Fruit fly (Drosophila melanogaster): Measurements from ENCODE around the gene gfzf.
A peak's percentile ranks its signal among the peaks of the same experiment; 100 is the strongest.

gfzf gene

dm6 chr3R:7108589-7109312, 42.0 kb downstream of the gfzf start (continued):
- TF ChIP-seq Eip78C (GFP tag) (peak; percentile 100), Ets96B (tag; optimal IDR thresholded peaks at IDR 0.05) (peak; percentile 96), Ets21C (GFP tag; optimal IDR thresholded peaks at IDR 0.05) (peak; percentile 94), topi (GFP tag; optimal IDR thresholded peaks at IDR 0.05) (peak; percentile 98), esn (GFP tag; optimal IDR thresholded peaks at IDR 0.05) (peak; percentile 98), CG7368 (GFP tag; optimal IDR thresholded peaks at IDR 0.05) (peak; percentile 92), CG15336 (GFP tag; IDR thresholded peaks at IDR 0.05) (no peak), CG6276 (GFP tag; optimal IDR thresholded peaks at IDR 0.05) (peak; percentile 96), Blimp-1 (GFP tag; optimal IDR thresholded peaks at IDR 0.05) (peak; percentile 94)

- TF ChIP-seq Ets96B (tag; optimal IDR thresholded peaks at IDR 0.05) (peak; percentile 12), Hr4 (GFP tag; optimal IDR thresholded peaks at IDR 0.05) (peak; percentile 38), spab (GFP tag; optimal IDR thresholded peaks at IDR 0.05) (no peak), CG8632 (GFP tag; optimal IDR thresholded peaks at IDR 0.05) (peak; percentile 1), lz (GFP tag; optimal IDR thresholded peaks at IDR 0.05) (no peak), ss (GFP tag; optimal IDR thresholded peaks at IDR 0.05) (no peak), CG6792 (GFP tag; optimal IDR thresholded peaks at IDR 0.05) (no peak), dsx (GFP tag; optimal IDR thresholded peaks at IDR 0.05; ENCODE audit: poor library complexity, severe bottlenecking) (peak; percentile 80), OdsH (GFP tag; optimal IDR thresholded peaks at IDR 0.05) (no peak), svp (GFP tag) (peak; percentile 75), Smox (GFP tag; optimal IDR thresholded peaks at IDR 0.05) (peak; percentile 6), CG1621 (tag; optimal IDR thresholded peaks at IDR 0.05) (peak; percentile 44), CG8319 (GFP tag; optimal IDR thresholded peaks at IDR 0.05) (no peak), Hr39 (GFP tag; optimal IDR thresholded peaks at IDR 0.05) (peak; percentile 19), salr (GFP tag; optimal IDR thresholded peaks at IDR 0.05) (no peak), CG6276 (GFP tag; optimal IDR thresholded peaks at IDR 0.05) (peak; percentile 11), esn (GFP tag; optimal IDR thresholded peaks at IDR 0.05) (peak; percentile 7), CG15336 (GFP tag; IDR thresholded peaks at IDR 0.05) (no peak), fkh (GFP tag; optimal IDR thresholded peaks at IDR 0.05) (peak; percentile 35), Sox14 (GFP tag; optimal IDR thresholded peaks at IDR 0.05) (no peak), CG7368 (GFP tag; optimal IDR thresholded peaks at IDR 0.05) (no peak), CG10631 (GFP tag; optimal IDR thresholded peaks at IDR 0.05) (peak; percentile 9), CG11294 (GFP tag; IDR thresholded peaks at IDR 0.05) (no peak), CG34406 (GFP tag; optimal IDR thresholded peaks at IDR 0.05) (no peak), Eip78C (GFP tag) (peak; percentile 80), Met (GFP tag; optimal IDR thresholded peaks at IDR 0.05) (peak; percentile 7), vri (GFP tag; optimal IDR thresholded peaks at IDR 0.05) (peak; percentile 38), CG3032 (tag; optimal IDR thresholded peaks at IDR 0.05) (peak; percentile 24), CG6854 (GFP tag; optimal IDR thresholded peaks at IDR 0.05) (no peak), Ets21C (GFP tag; optimal IDR thresholded peaks at IDR 0.05) (no peak), CG9139 (GFP tag; optimal IDR thresholded peaks at IDR 0.05) (no peak)
These were observed 42.8 kb downstream of the gfzf start for dm6 chr3R:7107713-7108588.

- TF ChIP-seq net (GFP tag; optimal IDR thresholded peaks at IDR 0.05) (no peak), ss (GFP tag; optimal IDR thresholded peaks at IDR 0.05) (no peak), CG10669 (GFP tag; optimal IDR thresholded peaks at IDR 0.05) (no peak), acj6 (GFP tag; optimal IDR thresholded peaks at IDR 0.05) (no peak), CG31627 (GFP tag; optimal IDR thresholded peaks at IDR 0.05) (no peak), vri (GFP tag; optimal IDR thresholded peaks at IDR 0.05) (no peak), CG3032 (tag; optimal IDR thresholded peaks at IDR 0.05) (no peak), Smox (GFP tag; optimal IDR thresholded peaks at IDR 0.05) (no peak), CG6854 (GFP tag; optimal IDR thresholded peaks at IDR 0.05) (no peak), Gug (GFP tag; IDR thresholded peaks at IDR 0.05) (no peak), CG16779 (tag; optimal IDR thresholded peaks at IDR 0.05) (no peak), CG8632 (GFP tag; optimal IDR thresholded peaks at IDR 0.05) (no peak), CG4318 (GFP tag; optimal IDR thresholded peaks at IDR 0.05) (no peak)
These were observed 45.1 kb downstream of the gfzf start for dm6 chr3R:7105503-7106164.
